Fruit fly (Drosophila melanogaster): ENCODE results near the gene mTerf5.

The mTerf5 gene

dm6 chr3R:18242089-18242955, 18.8 kb upstream of the mTerf5 start, which contains the start of the genes CG7156 and 14-3-3epsilon (continued):
- TF ChIP-seq CG18619 (GFP tag; optimal IDR thresholded peaks at IDR 0.05) (peak; percentile 29), CG15479 (GFP tag; optimal IDR thresholded peaks at IDR 0.05) (peak; percentile 60), CG9215 (GFP tag; IDR thresholded peaks at IDR 0.05) (no peak), CG8281 (tag; optimal IDR thresholded peaks at IDR 0.05) (no peak), phol (tag; optimal IDR thresholded peaks at IDR 0.05) (peak; percentile 82), CG11085 (GFP tag; IDR thresholded peaks at IDR 0.05) (no peak), E2f2 (GFP tag; IDR thresholded peaks at IDR 0.05) (peak; percentile 48), HLH3B (GFP tag; IDR thresholded peaks at IDR 0.05) (no peak), Hsf (GFP tag; optimal IDR thresholded peaks at IDR 0.05) (peak; percentile 43), sisA (GFP tag; IDR thresholded peaks at IDR 0.05) (no peak), pb (GFP tag; optimal IDR thresholded peaks at IDR 0.05) (no peak), HHEX (GFP tag; optimal IDR thresholded peaks at IDR 0.05) (peak; percentile 19), chinmo (GFP tag; IDR thresholded peaks at IDR 0.05; ENCODE audit: partially characterized antibody) (no peak), dan (GFP tag; IDR thresholded peaks at IDR 0.05) (no peak), CG12071 (GFP tag; optimal IDR thresholded peaks at IDR 0.05) (peak; percentile 30), CG9609 (GFP tag; optimal IDR thresholded peaks at IDR 0.05) (no peak), CG31224 (GFP tag; IDR thresholded peaks at IDR 0.05) (no peak), CG7963 (GFP tag; IDR thresholded peaks at IDR 0.05; ENCODE audit: partially characterized antibody) (no peak), Xbp1 (GFP tag; optimal IDR thresholded peaks at IDR 0.05) (peak; percentile 73), Sry-β (GFP tag; optimal IDR thresholded peaks at IDR 0.05) (no peak), pfk (GFP tag; optimal IDR thresholded peaks at IDR 0.05) (peak; percentile 7), prd (optimal IDR thresholded peaks at IDR 0.05) (no peak), prd (GFP tag; IDR thresholded peaks at IDR 0.05) (peak; percentile 50; the same call in 1 of the 3 replicates), danr (GFP tag; IDR thresholded peaks at IDR 0.05) (no peak), CG33557 (GFP tag; optimal IDR thresholded peaks at IDR 0.05) (peak; percentile 6), CG12942 (GFP tag; optimal IDR thresholded peaks at IDR 0.05) (peak; percentile 16), CG10366 (GFP tag; IDR thresholded peaks at IDR 0.05) (peak; percentile 32; the same call in 1 of the 2 replicates), ken (GFP tag; IDR thresholded peaks at IDR 0.05) (no peak), CG7372 (GFP tag; IDR thresholded peaks at IDR 0.05) (no peak), ci (GFP tag; IDR thresholded peaks at IDR 0.05) (peak; percentile 72), amos (GFP tag; IDR thresholded peaks at IDR 0.05; ENCODE audit: partially characterized antibody) (peak; percentile 64), usp (GFP tag; optimal IDR thresholded peaks at IDR 0.05) (no peak), CG13894 (tag; optimal IDR thresholded peaks at IDR 0.05) (no peak), lab (GFP tag; optimal IDR thresholded peaks at IDR 0.05) (peak; percentile 42), ase (GFP tag; IDR thresholded peaks at IDR 0.05) (0 out of 3 replicates have a peak, but pooled peaks have one; percentile 5), CkIIα-i1 (GFP tag; IDR thresholded peaks at IDR 0.05) (no peak), PHDP (tag; optimal IDR thresholded peaks at IDR 0.05) (peak; percentile 75), run (tag; optimal IDR thresholded peaks at IDR 0.05) (no peak), fd64A (GFP tag; optimal IDR thresholded peaks at IDR 0.05) (no peak), CG31441 (GFP tag; IDR thresholded peaks at IDR 0.05) (peak; percentile 49), toy (GFP tag; IDR thresholded peaks at IDR 0.05) (no peak), ranshi (GFP tag; IDR thresholded peaks at IDR 0.05) (peak; percentile 50; the same call in 1 of the 2 replicates), B-H1 (GFP tag; IDR thresholded peaks at IDR 0.05) (no peak; the same call in 2 of the 3 replicates), Hr51 (GFP tag; optimal IDR thresholded peaks at IDR 0.05) (no peak), CG14441 (GFP tag; IDR thresholded peaks at IDR 0.05) (no peak), CG8089 (GFP tag; optimal IDR thresholded peaks at IDR 0.05) (no peak), CG2129 (GFP tag; IDR thresholded peaks at IDR 0.05; ENCODE audit: partially characterized antibody) (no peak), CG13123 (GFP tag; optimal IDR thresholded peaks at IDR 0.05) (no peak), eve (GFP tag; optimal IDR thresholded peaks at IDR 0.05) (no peak), CG3847 (GFP tag; IDR thresholded peaks at IDR 0.05) (no peak)
